Fruit fly (Drosophila melanogaster) Kc167 (cell line): Measurements from ENCODE around the gene CG3301.

Experiments
- Sin3A ChIP-seq: fragments of >200 bp; optimal IDR thresholded peaks from 2 replicates; lab custom pipeline; 2018; ENCODE audit warnings: missing external identifiers
- h ChIP-seq: fragments of >200 bp; optimal IDR thresholded peaks from 3 replicates; lab custom pipeline; 2018; ENCODE audit warnings: missing external identifiers
- ttk ChIP-seq: sonication (Bioruptor generic); optimal IDR thresholded peaks from 2 replicates; lab custom pipeline; 2017; ENCODE audit warnings: missing external identifiers

- no peak for TF ChIP-seq Sin3A
- no peak for TF ChIP-seq ttk (lab: Kevin White, UChicago)
- no peak for TF ChIP-seq h
These were observed 29.5 kb downstream of the CG3301 start, which contains the start of gene ETHR for dm6 chr3R:21246492-21247061.
